Worm (Caenorhabditis elegans) whole organism, late embryonic: Measurements from ENCODE around the gene gcy-1.

Experiments used
- C08G9.2 ChIP-seq: sonication (generic microtip); optimal IDR thresholded peaks from 2 replicates; lab custom pipeline; 2016; ENCODE audit warnings: mild to moderate bottlenecking, missing genetic modification characterization, moderate library complexity, missing compliant biosample characterization
- C38D4.7 ChIP-seq: fragments of 200-800 bp; sonication (Bioruptor generic); optimal IDR thresholded peaks from 2 replicates; lab custom pipeline; 2018; ENCODE audit warnings: mild to moderate bottlenecking, missing genetic modification characterization, moderate library complexity, missing compliant biosample characterization
- K02D7.2 ChIP-seq: sonication (generic microtip); optimal IDR thresholded peaks from 2 replicates; lab custom pipeline; 2017; ENCODE audit warnings: mild to moderate bottlenecking, missing genetic modification characterization, missing compliant biosample characterization
- T23F11.4 ChIP-seq: fragments of 200-800 bp; sonication (Bioruptor generic); optimal IDR thresholded peaks from 2 replicates; lab custom pipeline; 2018; ENCODE audit warnings: mild to moderate bottlenecking, missing genetic modification characterization, missing compliant biosample characterization
- Y22D7AL.16 ChIP-seq: sonication (generic microtip); optimal IDR thresholded peaks from 2 replicates; lab custom pipeline; 2016; ENCODE audit warnings: missing genetic modification characterization, missing compliant biosample characterization
- ama-1 ChIP-seq: fragments of 150-350 bp; optimal IDR thresholded peaks from 2 replicates; lab custom pipeline; 2014
- ceh-24 ChIP-seq: sonication (generic microtip); optimal IDR thresholded peaks from 2 replicates; lab custom pipeline; 2016; ENCODE audit warnings: mild to moderate bottlenecking, missing genetic modification characterization, missing compliant biosample characterization
- ceh-31 ChIP-seq: sonication (generic microtip); optimal IDR thresholded peaks from 2 replicates; lab custom pipeline; 2016; ENCODE audit warnings: missing genetic modification characterization, missing compliant biosample characterization
- ceh-9 ChIP-seq: sonication (generic microtip); optimal IDR thresholded peaks from 2 replicates; lab custom pipeline; 2016; ENCODE audit warnings: mild to moderate bottlenecking, missing genetic modification characterization, inconsistent platforms, missing compliant biosample characterization
- che-1 ChIP-seq: sonication (generic microtip); optimal IDR thresholded peaks from 2 replicates; lab custom pipeline; 2016; ENCODE audit warnings: mild to moderate bottlenecking, missing genetic modification characterization, missing compliant biosample characterization
- dmd-4 ChIP-seq: sonication (generic microtip); optimal IDR thresholded peaks from 2 replicates; lab custom pipeline; 2016; ENCODE audit warnings: borderline replicate concordance, missing genetic modification characterization, missing compliant biosample characterization
- dve-1 ChIP-seq: sonication (generic microtip); optimal IDR thresholded peaks from 2 replicates; lab custom pipeline; 2017; ENCODE audit warnings: antibody characterized with exemption, mild to moderate bottlenecking, missing genetic modification characterization, missing compliant biosample characterization
- elt-2 ChIP-seq: sonication (generic microtip); optimal IDR thresholded peaks from 2 replicates; lab custom pipeline; 2016; ENCODE audit warnings: missing genetic modification reagents, missing genetic modification characterization, missing compliant biosample characterization
- elt-4 ChIP-seq: sonication (generic microtip); optimal IDR thresholded peaks from 2 replicates; lab custom pipeline; 2016; ENCODE audit warnings: missing genetic modification characterization, missing compliant biosample characterization
- eyg-1 ChIP-seq: sonication (generic microtip); optimal IDR thresholded peaks from 2 replicates; lab custom pipeline; 2016; ENCODE audit warnings: missing genotype, missing genetic modification characterization, missing compliant biosample characterization
- fax-1 ChIP-seq: sonication (generic microtip); optimal IDR thresholded peaks from 2 replicates; lab custom pipeline; 2016; ENCODE audit warnings: missing genotype, missing genetic modification characterization, missing compliant biosample characterization
- fkh-10 ChIP-seq: fragments of 150-350 bp; optimal IDR thresholded peaks from 2 replicates; lab custom pipeline; 2014; ENCODE audit warnings: missing biosample characterization, missing genetic modification reagents, missing genetic modification characterization
- fkh-6 ChIP-seq: sonication (generic microtip); optimal IDR thresholded peaks from 2 replicates; lab custom pipeline; 2016; ENCODE audit warnings: missing genetic modification characterization, missing compliant biosample characterization
- gmeb-2 ChIP-seq: sonication (generic microtip); optimal IDR thresholded peaks from 2 replicates; lab custom pipeline; 2016; ENCODE audit warnings: missing genetic modification characterization, inconsistent platforms, missing compliant biosample characterization
- hlh-30 ChIP-seq: sonication (generic microtip); optimal IDR thresholded peaks from 2 replicates; lab custom pipeline; 2017; ENCODE audit warnings: antibody characterized with exemption, missing genetic modification characterization, missing compliant biosample characterization; ENCODE audit not compliant: insufficient read depth
- hlh-6 ChIP-seq: sonication (generic microtip); optimal IDR thresholded peaks from 2 replicates; lab custom pipeline; 2016; ENCODE audit warnings: missing genotype, missing genetic modification characterization, missing compliant biosample characterization
- lim-6 ChIP-seq: sonication (generic microtip); optimal IDR thresholded peaks from 2 replicates; lab custom pipeline; 2016; ENCODE audit warnings: missing genetic modification characterization, missing compliant biosample characterization
- lin-11 ChIP-seq: fragments of 200-800 bp; sonication (Bioruptor generic); optimal IDR thresholded peaks from 2 replicates; lab custom pipeline; 2018; ENCODE audit warnings: mild to moderate bottlenecking, missing genetic modification characterization, missing compliant biosample characterization
- mec-3 ChIP-seq: sonication (generic microtip); optimal IDR thresholded peaks from 2 replicates; lab custom pipeline; 2016; ENCODE audit warnings: borderline replicate concordance, missing genetic modification characterization, missing compliant biosample characterization
- nfya-1 ChIP-seq: sonication (generic microtip); optimal IDR thresholded peaks from 2 replicates; lab custom pipeline; 2017; ENCODE audit warnings: missing genetic modification characterization, mild to moderate bottlenecking, missing compliant biosample characterization, antibody characterized with exemption, moderate library complexity
- nhr-11 ChIP-seq: fragments of 150-350 bp; optimal IDR thresholded peaks from 2 replicates; lab custom pipeline; 2014; ENCODE audit warnings: missing biosample characterization, missing genetic modification characterization
- odd-2 ChIP-seq: sonication (generic microtip); optimal IDR thresholded peaks from 2 replicates; lab custom pipeline; 2017; ENCODE audit warnings: antibody characterized with exemption, mild to moderate bottlenecking, missing genetic modification characterization, missing compliant biosample characterization
- pax-1 ChIP-seq: fragments of 150-350 bp; optimal IDR thresholded peaks from 2 replicates; lab custom pipeline; 2014; ENCODE audit warnings: missing biosample characterization, missing genetic modification characterization
- pqm-1 ChIP-seq: sonication (generic microtip); optimal IDR thresholded peaks from 2 replicates; lab custom pipeline; 2016; ENCODE audit warnings: missing genetic modification characterization, missing compliant biosample characterization
- rnt-1 ChIP-seq: sonication (generic microtip); optimal IDR thresholded peaks from 2 replicates; lab custom pipeline; 2016; ENCODE audit warnings: missing genetic modification characterization, missing compliant biosample characterization
- sox-2 ChIP-seq: fragments of 200-800 bp; sonication (Bioruptor generic); IDR thresholded peaks from 2 replicates; pipeline ENCODE4 v1.3.6; 2022; ENCODE audit warnings: missing genetic modification reagents, missing genetic modification characterization, missing compliant biosample characterization
- sox-4 ChIP-seq: sonication (generic microtip); optimal IDR thresholded peaks from 2 replicates; lab custom pipeline; 2017; ENCODE audit warnings: mild to moderate bottlenecking, missing genetic modification characterization, inconsistent platforms, missing compliant biosample characterization
- tbx-7 ChIP-seq: sonication (generic microtip); optimal IDR thresholded peaks from 2 replicates; lab custom pipeline; 2016; ENCODE audit warnings: missing genotype, missing genetic modification characterization, missing compliant biosample characterization
- ttx-3 ChIP-seq: sonication (generic microtip); optimal IDR thresholded peaks from 2 replicates; lab custom pipeline; 2016; ENCODE audit warnings: missing genetic modification reagents, missing genetic modification characterization, missing compliant biosample characterization
- unc-3 ChIP-seq, 2 experiments: fragments of 200-800 bp in 1 of 2; sonication (Bioruptor generic) in 1 of 2; sonication (generic microtip) in 1 of 2; conservative IDR thresholded peaks in 1 of 2; optimal IDR thresholded peaks in 1 of 2; 2 replicates each; pipeline versions ENCODE4 v1.3.6 to Lab custom; 2016 to 2022; ENCODE audit warnings: missing compliant biosample characterization in 2 of 2, missing genetic modification characterization in 2 of 2, missing genetic modification reagents in 1 of 2
- unc-55 ChIP-seq: sonication (generic microtip); optimal IDR thresholded peaks from 2 replicates; lab custom pipeline; 2017; ENCODE audit warnings: missing biosample characterization, missing genetic modification reagents, missing genetic modification characterization
- unc-86 ChIP-seq: sonication (generic microtip); optimal IDR thresholded peaks from 2 replicates; lab custom pipeline; 2016; ENCODE audit warnings: missing genetic modification characterization, missing compliant biosample characterization

The gcy-1 gene

DNA sequence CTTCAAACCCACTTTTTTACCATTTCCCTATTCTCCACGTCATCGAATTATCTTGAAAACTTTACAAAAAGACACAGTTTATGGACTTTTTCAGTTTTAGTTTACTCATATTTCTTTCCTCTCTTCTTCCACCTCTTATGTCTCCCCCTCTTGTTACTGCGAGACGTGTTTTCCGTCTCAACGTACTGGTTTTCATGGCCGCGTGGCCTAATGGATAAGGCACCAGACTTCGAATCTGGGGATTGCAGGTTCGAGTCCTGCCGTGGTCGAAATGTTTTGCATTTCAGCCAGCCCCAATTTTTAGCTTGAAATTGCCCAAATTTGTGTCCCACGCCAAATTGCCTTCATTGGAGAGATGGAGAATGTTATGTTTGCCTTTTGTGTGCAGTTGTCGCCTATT is 49.3 kb upstream of the gcy-1 start (continued):
- TF ChIP-seq fkh-10 (GFP tag; lab: Kevin White, UChicago) (no peak), fkh-6 (tag; lab: Kevin White, UChicago) (peak; percentile 88), T23F11.4 (peak; percentile 80), Y22D7AL.16 (peak; percentile 81), ceh-24 (tag; lab: Kevin White, UChicago) (peak; percentile 58), lim-6 (tag; lab: Kevin White, UChicago) (peak; percentile 16), ttx-3 (peak; percentile 89), mec-3 (tag; lab: Kevin White, UChicago) (peak; percentile 10), hlh-30 (tag; lab: Kevin White, UChicago) (peak; percentile 39), lin-11 (tag; lab: Kevin White, UChicago) (peak; percentile 75), sox-4 (tag; lab: Kevin White, UChicago) (peak; percentile 89), unc-86 (tag; lab: Kevin White, UChicago) (peak; percentile 88), odd-2 (tag; lab: Kevin White, UChicago) (no peak), unc-55 (GFP tag; lab: Kevin White, UChicago) (no peak), C38D4.7 (peak; percentile 84), fax-1 (tag; lab: Kevin White, UChicago) (peak; percentile 67), ceh-31 (peak; percentile 40), dve-1 (tag; lab: Kevin White, UChicago) (peak; percentile 83), ama-1 (lab: Kevin White, UChicago) (no peak), eyg-1 (tag; lab: Kevin White, UChicago) (peak; percentile 82), dmd-4 (peak; percentile 42)

DNA sequence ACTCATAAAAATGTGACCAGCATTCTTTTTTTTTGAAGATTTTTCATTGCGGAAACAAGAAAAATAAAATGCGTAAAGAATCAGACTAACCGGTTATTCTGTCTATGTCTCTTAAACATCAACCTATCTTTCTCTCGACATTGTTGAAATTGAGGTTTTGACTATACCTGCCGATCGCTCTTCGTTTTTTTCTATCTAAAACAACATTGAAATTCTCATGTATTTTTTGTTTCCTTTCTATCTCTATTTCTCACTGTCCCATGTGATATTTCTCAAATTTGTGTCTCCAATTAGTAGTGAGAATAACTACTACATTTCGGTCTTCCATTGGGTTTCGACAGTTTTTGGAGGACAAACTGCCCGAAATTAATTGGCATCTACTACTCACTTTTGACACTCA is 44.2 kb upstream of the gcy-1 start:
- TF ChIP-seq pax-1 (tag; lab: Kevin White, UChicago), result no peak
- TF ChIP-seq nfya-1 (tag; lab: Kevin White, UChicago), result no peak
- TF ChIP-seq gmeb-2 (tag; lab: Kevin White, UChicago), result no peak
- TF ChIP-seq mec-3 (tag; lab: Kevin White, UChicago), result no peak
- TF ChIP-seq ceh-31, result no peak
- no peak for TF ChIP-seq Y22D7AL.16

DNA sequence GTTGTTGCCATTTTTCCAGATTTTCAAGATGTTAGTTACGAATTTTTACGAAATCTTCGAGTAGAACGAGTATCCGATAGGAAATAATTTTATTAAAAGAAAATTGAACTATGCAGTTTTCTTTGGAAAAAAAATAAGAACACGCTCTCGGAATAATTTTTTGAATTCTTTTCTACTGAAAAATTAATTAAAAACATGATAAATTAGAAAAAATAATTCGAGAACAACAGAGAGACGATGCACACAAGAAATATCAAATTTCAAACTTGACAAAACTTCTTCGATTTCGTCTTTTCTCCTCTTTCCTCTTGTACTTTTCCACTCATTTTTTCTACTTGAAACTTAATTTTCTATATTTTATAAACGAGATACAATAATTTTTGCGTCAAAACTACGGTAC is 43.2 kb upstream of the gcy-1 start, which contains the start of gene F35H8.4:
Gene F35H8.4, minus strand, starts transcription at position 101 of the 400 bp plus-strand sequence.
- TF ChIP-seq dve-1 (tag; lab: Kevin White, UChicago), result no peak
- TF ChIP-seq che-1, result no peak
- no peak for TF ChIP-seq unc-55 (GFP tag; lab: Kevin White, UChicago)
- TF ChIP-seq tbx-7 (tag; lab: Kevin White, UChicago), result no peak
- TF ChIP-seq unc-3 (GFP tag; conservative IDR thresholded peaks at IDR 0.05; lab: Robert Waterston, UW), result no peak
- no peak for TF ChIP-seq unc-3 (tag; optimal IDR thresholded peaks at IDR 0.05; lab: Kevin White, UChicago)
- no peak for TF ChIP-seq nhr-11 (tag; lab: Kevin White, UChicago)
- TF ChIP-seq Y22D7AL.16, result no peak
- TF ChIP-seq sox-2, result no peak
- no peak for TF ChIP-seq K02D7.2 (tag; lab: Kevin White, UChicago)
- no peak for TF ChIP-seq pqm-1 (tag; lab: Kevin White, UChicago)
- no peak for TF ChIP-seq C08G9.2 (tag; lab: Kevin White, UChicago)

DNA sequence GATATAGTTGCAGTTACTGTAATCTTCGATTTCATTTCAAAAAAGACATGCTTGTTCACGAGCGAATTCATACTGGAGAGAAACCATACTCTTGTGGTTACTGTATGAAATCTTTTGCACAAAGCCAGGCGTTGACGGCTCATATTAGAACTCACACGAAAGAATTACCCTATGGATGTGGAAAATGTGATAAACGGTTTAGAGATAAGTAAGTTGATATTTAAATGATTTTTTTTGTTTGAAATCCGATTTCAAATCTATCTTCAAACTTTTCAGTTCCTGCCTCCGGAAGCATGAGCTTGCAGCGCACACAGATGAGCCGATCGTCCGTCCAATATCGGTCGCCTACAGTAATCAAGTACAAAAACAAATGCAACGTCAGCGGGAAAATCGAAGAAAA is 42.2 kb upstream of the gcy-1 start:
- TF ChIP-seq elt-4 (tag; lab: Kevin White, UChicago) (no peak), nhr-11 (tag; lab: Kevin White, UChicago) (no peak), rnt-1 (tag; lab: Kevin White, UChicago) (no peak), mec-3 (tag; lab: Kevin White, UChicago) (no peak), hlh-6 (tag; lab: Kevin White, UChicago) (no peak), ceh-9 (tag; lab: Kevin White, UChicago) (no peak), tbx-7 (tag; lab: Kevin White, UChicago) (no peak), pqm-1 (tag; lab: Kevin White, UChicago) (no peak), elt-2 (tag; lab: Kevin White, UChicago) (no peak), fkh-10 (GFP tag; lab: Kevin White, UChicago) (no peak)
